Fruit fly (Drosophila melanogaster) whole organism, prepupa: Measurements from ENCODE around the gene CG10232.
A peak's percentile ranks its signal among the peaks of the same experiment; 100 is the strongest.

Experiments
- CG10631 ChIP-seq: fragments of 200-800 bp; sonication (Bioruptor generic); optimal IDR thresholded peaks from 2 replicates; lab custom pipeline; 2016; ENCODE audit warnings: missing biosample characterization, missing genetic modification characterization
- CG10669 ChIP-seq: fragments of 200-800 bp; sonication (Bioruptor generic); optimal IDR thresholded peaks from 3 replicates; lab custom pipeline; 2018; ENCODE audit warnings: missing biosample characterization, mild to moderate bottlenecking, missing genetic modification characterization, moderate library complexity
- CG11294 ChIP-seq: fragments of 200-800 bp; sonication (Bioruptor generic); IDR thresholded peaks from 2 replicates; pipeline ENCODE4 v1.3.6; 2022; ENCODE audit warnings: missing biosample characterization, missing genetic modification characterization
- CG11762 ChIP-seq: fragments of 200-800 bp; sonication (Bioruptor generic); optimal IDR thresholded peaks from 3 replicates; lab custom pipeline; 2016; ENCODE audit warnings: missing biosample characterization, missing genetic modification characterization; ENCODE audit not compliant: insufficient read depth
- CG15336 ChIP-seq: fragments of 200-800 bp; sonication (Bioruptor generic); IDR thresholded peaks from 2 replicates; pipeline ENCODE4 v1.3.6; 2022; ENCODE audit warnings: missing biosample characterization, missing genetic modification characterization
- CG3032 ChIP-seq: fragments of 200-800 bp; optimal IDR thresholded peaks from 2 replicates; lab custom pipeline; 2019; ENCODE audit warnings: missing biosample characterization, mild to moderate bottlenecking, missing genetic modification characterization, moderate library complexity
- CG31627 ChIP-seq: fragments of 200-800 bp; sonication (Bioruptor generic); optimal IDR thresholded peaks from 3 replicates; lab custom pipeline; 2016; ENCODE audit warnings: missing biosample characterization, missing genetic modification characterization
- CG32006 ChIP-seq: fragments of 200-800 bp; sonication (Bioruptor generic); optimal IDR thresholded peaks from 3 replicates; lab custom pipeline; 2017; ENCODE audit warnings: missing biosample characterization, mild to moderate bottlenecking, missing genetic modification characterization
- CG34406 ChIP-seq: fragments of 200-800 bp; sonication (Bioruptor generic); optimal IDR thresholded peaks from 3 replicates; lab custom pipeline; 2016; ENCODE audit warnings: missing biosample characterization, missing genetic modification characterization
- CG3919 ChIP-seq: fragments of 200-800 bp; sonication (Bioruptor generic); optimal IDR thresholded peaks from 3 replicates; lab custom pipeline; 2016; ENCODE audit warnings: missing biosample characterization, missing genetic modification characterization
- CG6163 ChIP-seq: fragments of 200-800 bp; sonication (Bioruptor generic); IDR thresholded peaks from 3 replicates; pipeline ENCODE4 v1.3.6; 2022; ENCODE audit warnings: missing biosample characterization, missing genetic modification characterization
- CG6792 ChIP-seq: fragments of 200-800 bp; sonication (Bioruptor generic); optimal IDR thresholded peaks from 3 replicates; lab custom pipeline; 2016; ENCODE audit warnings: missing biosample characterization, missing genetic modification characterization
- CG6854 ChIP-seq: fragments of 200-800 bp; sonication (Bioruptor generic); optimal IDR thresholded peaks from 2 replicates; lab custom pipeline; 2017; ENCODE audit warnings: missing biosample characterization, mild to moderate bottlenecking, missing genetic modification characterization
- CG7368 ChIP-seq: fragments of 200-800 bp; sonication (Bioruptor generic); optimal IDR thresholded peaks from 3 replicates; lab custom pipeline; 2016; ENCODE audit warnings: missing biosample characterization, missing genetic modification characterization
- CG8319 ChIP-seq: fragments of 200-800 bp; sonication (Bioruptor generic); optimal IDR thresholded peaks from 3 replicates; lab custom pipeline; 2016; ENCODE audit warnings: missing biosample characterization, missing genetic modification characterization
- Eip78C ChIP-seq: fragments of 200-800 bp; sonication (Bioruptor generic); peaks from one replicate; lab custom pipeline; 2016; ENCODE audit warnings: missing biosample characterization, missing genetic modification characterization
- Ets96B ChIP-seq: fragments of 200-800 bp; optimal IDR thresholded peaks from 2 replicates; lab custom pipeline; 2019; ENCODE audit warnings: missing biosample characterization, mild to moderate bottlenecking, missing genetic modification characterization, moderate library complexity
- Gug ChIP-seq: fragments of 200-800 bp; sonication (Bioruptor generic); IDR thresholded peaks from 2 replicates; pipeline ENCODE4 v1.3.6; 2022; ENCODE audit warnings: missing biosample characterization, missing genetic modification characterization
- Hr39 ChIP-seq: fragments of 200-800 bp; sonication (Bioruptor generic); optimal IDR thresholded peaks from 2 replicates; lab custom pipeline; 2016; ENCODE audit warnings: missing biosample characterization, missing genetic modification characterization
- Hr4 ChIP-seq: fragments of 200-800 bp; sonication (Bioruptor generic); optimal IDR thresholded peaks from 3 replicates; lab custom pipeline; 2016; ENCODE audit warnings: missing biosample characterization, missing genetic modification characterization
- Lpt ChIP-seq: fragments of 200-800 bp; sonication (Bioruptor generic); optimal IDR thresholded peaks from 3 replicates; lab custom pipeline; 2016; ENCODE audit warnings: missing biosample characterization, missing genetic modification characterization
- Met ChIP-seq: fragments of 200-800 bp; sonication (Bioruptor generic); optimal IDR thresholded peaks from 3 replicates; lab custom pipeline; 2016; ENCODE audit warnings: missing biosample characterization, missing genetic modification characterization
- Smox ChIP-seq: fragments of 200-800 bp; sonication (Bioruptor generic); optimal IDR thresholded peaks from 3 replicates; lab custom pipeline; 2016; ENCODE audit warnings: missing biosample characterization, missing genetic modification characterization
- Sox14 ChIP-seq: fragments of 200-800 bp; sonication (Bioruptor generic); optimal IDR thresholded peaks from 3 replicates; lab custom pipeline; 2016; ENCODE audit warnings: missing biosample characterization, missing genetic modification characterization
- achi ChIP-seq: fragments of 200-800 bp; sonication (Bioruptor generic); optimal IDR thresholded peaks from 3 replicates; lab custom pipeline; 2016; ENCODE audit warnings: missing biosample characterization, missing genetic modification characterization
- acj6 ChIP-seq: fragments of 200-800 bp; sonication (Bioruptor generic); optimal IDR thresholded peaks from 3 replicates; lab custom pipeline; 2016; ENCODE audit warnings: missing biosample characterization, missing genetic modification characterization
- cyc ChIP-seq: fragments of 200-800 bp; sonication (Bioruptor generic); optimal IDR thresholded peaks from 3 replicates; lab custom pipeline; 2016; ENCODE audit warnings: missing biosample characterization, missing genetic modification characterization
- dac ChIP-seq: fragments of 200-800 bp; sonication (Bioruptor generic); optimal IDR thresholded peaks from 2 replicates; lab custom pipeline; 2017; ENCODE audit warnings: missing biosample characterization, mild to moderate bottlenecking, missing genetic modification characterization
- dsx ChIP-seq: fragments of 200-800 bp; optimal IDR thresholded peaks from 3 replicates; lab custom pipeline; 2019; ENCODE audit warnings: missing biosample characterization, mild to moderate bottlenecking, missing genetic modification characterization, moderate library complexity; ENCODE audit not compliant: poor library complexity, severe bottlenecking
- eg ChIP-seq: fragments of 200-800 bp; sonication (Bioruptor generic); IDR thresholded peaks from 3 replicates; pipeline ENCODE4 v1.3.6; 2022; ENCODE audit warnings: missing biosample characterization, missing genetic modification characterization
- esn ChIP-seq: fragments of 200-800 bp; sonication (Bioruptor generic); optimal IDR thresholded peaks from 2 replicates; lab custom pipeline; 2016; ENCODE audit warnings: missing biosample characterization, mild to moderate bottlenecking, missing genetic modification characterization, moderate library complexity
- fd59A ChIP-seq: fragments of 200-800 bp; sonication (Bioruptor generic); optimal IDR thresholded peaks from 2 replicates; lab custom pipeline; 2017; ENCODE audit warnings: missing biosample characterization, mild to moderate bottlenecking, missing genetic modification characterization, missing genetic modification reagents
- fd85E ChIP-seq: fragments of 200-800 bp; sonication (Bioruptor generic); optimal IDR thresholded peaks from 3 replicates; lab custom pipeline; 2016; ENCODE audit warnings: missing biosample characterization, missing genetic modification characterization
- lz ChIP-seq: fragments of 200-800 bp; sonication (Bioruptor generic); optimal IDR thresholded peaks from 3 replicates; lab custom pipeline; 2016; ENCODE audit warnings: missing biosample characterization, missing genetic modification characterization
- net ChIP-seq: fragments of 200-800 bp; sonication (Bioruptor generic); optimal IDR thresholded peaks from 3 replicates; lab custom pipeline; 2016; ENCODE audit warnings: missing biosample characterization, missing genetic modification characterization
- salr ChIP-seq, 2 experiments: fragments of 200-800 bp; sonication (Bioruptor generic); optimal IDR thresholded peaks; 3 replicates each; lab custom pipeline; 2016 to 2018; ENCODE audit warnings: missing biosample characterization in 2 of 2, missing genetic modification characterization in 2 of 2, mild to moderate bottlenecking in 1 of 2
- ss ChIP-seq, 2 experiments: fragments of 200-800 bp; sonication (Bioruptor generic); optimal IDR thresholded peaks; 2 replicates in 1 of 2; 3 replicates in 1 of 2; lab custom pipeline; 2017 to 2018; ENCODE audit warnings: mild to moderate bottlenecking in 2 of 2, missing biosample characterization in 2 of 2, missing genetic modification characterization in 2 of 2, moderate library complexity in 1 of 2
- svp ChIP-seq: fragments of 200-800 bp; sonication (Bioruptor generic); peaks from one replicate; lab custom pipeline; 2016; ENCODE audit warnings: missing biosample characterization, missing genetic modification characterization
- vri ChIP-seq: fragments of 200-800 bp; sonication (Bioruptor generic); optimal IDR thresholded peaks from 3 replicates; lab custom pipeline; 2016; ENCODE audit warnings: missing biosample characterization, mild to moderate bottlenecking, missing genetic modification characterization

CG10232 gene

DNA sequence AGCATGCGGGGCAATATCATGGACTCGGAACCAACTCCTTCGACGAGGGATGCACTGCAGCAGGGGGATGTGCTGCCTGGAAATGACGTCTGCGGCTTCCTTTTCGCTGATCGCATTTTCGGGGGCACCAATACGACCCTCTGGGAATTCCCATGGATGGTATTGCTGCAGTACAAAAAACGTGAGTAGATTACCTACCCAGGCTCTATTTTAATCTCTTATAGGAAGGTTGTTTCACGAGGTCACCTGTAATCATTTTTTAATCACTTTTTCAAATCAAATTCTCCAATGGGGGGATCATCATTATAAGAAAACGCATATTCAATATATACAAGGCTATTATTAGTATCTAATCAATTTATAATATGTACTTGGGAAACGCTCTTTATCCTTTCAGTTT lies 34.5 kb downstream of the CG10232 start:
- TF ChIP-seq CG6792 (GFP tag; lab: Kevin White, UChicago): no peak
- peak; percentile 88 for TF ChIP-seq svp (GFP tag; lab: Kevin White, UChicago)

DNA sequence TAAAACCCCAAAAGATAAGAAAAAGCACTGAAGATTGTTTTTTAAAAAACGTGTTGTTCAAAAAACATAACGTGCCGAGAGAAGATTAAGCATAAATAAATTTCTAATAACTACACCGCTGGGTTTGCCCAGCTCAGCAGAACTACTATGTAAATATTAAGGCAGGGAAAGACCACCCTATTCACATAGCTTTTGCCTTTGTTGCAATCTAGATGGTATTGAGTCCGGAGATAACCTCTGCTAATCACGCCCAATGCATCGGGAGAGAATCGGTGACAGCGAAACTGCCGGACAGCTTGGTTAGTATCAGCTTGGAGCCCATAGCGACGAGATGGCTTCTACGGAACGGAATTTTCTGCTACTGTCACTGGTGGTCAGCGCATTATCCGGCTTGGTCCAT lies 35.5 kb downstream of the CG10232 start, which contains the start of gene SPE:
SPE (plus strand) TSS at position 301 of the 400 bp plus-strand sequence.
- TF ChIP-seq svp (GFP tag; lab: Kevin White, UChicago) (peak; percentile 90), CG34406 (GFP tag; lab: Kevin White, UChicago) (no peak), Eip78C (GFP tag; lab: Kevin White, UChicago) (no peak)

DNA sequence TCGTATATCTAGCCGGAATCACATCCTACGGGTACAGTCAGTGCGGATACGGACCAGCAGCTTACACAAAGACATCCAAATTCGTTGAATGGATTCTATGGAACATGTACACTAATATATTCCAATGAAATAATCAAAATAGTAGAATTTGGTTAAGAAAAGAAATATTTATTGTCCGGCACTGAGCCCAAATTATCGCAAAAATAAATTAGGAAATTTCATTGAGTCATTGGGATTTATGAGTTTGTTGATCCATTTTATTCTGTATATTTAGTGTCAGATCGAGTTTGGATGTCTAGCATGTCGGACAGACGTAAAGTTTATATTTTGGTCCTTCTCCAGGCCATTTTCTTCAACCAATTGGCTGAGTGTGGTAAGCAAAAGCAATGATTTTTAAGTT lies 37.7 kb downstream of the CG10232 start, which contains the start of gene CG18754:
CG18754 (plus strand) TSS at position 301 of the 400 bp plus-strand sequence.
- TF ChIP-seq svp (GFP tag; lab: Kevin White, UChicago): peak; percentile 43
- no peak for TF ChIP-seq CG31627
- TF ChIP-seq Met (GFP tag; lab: Kevin White, UChicago): no peak
- TF ChIP-seq, all 60 proteins: peak for 1

DNA sequence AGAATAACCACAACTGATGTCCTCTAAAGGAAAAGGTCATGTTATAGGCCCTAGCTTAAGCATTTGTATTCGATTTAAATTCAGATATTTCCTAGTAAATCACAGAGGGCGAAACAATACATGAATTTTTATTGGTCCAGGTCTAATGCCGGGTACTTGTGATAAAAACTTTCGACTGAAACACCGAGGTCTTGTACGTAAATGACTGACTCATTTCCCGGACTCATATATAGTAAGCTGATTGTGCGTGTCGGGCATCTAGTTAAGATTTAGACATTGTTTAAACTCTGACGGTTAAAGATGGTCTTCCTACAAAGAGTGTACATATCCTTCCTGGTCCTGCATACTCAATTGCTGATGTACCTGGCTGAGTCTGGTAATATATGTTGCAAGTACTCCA lies 39.2 kb downstream of the CG10232 start, which contains the start of gene CG16710:
CG16710 (plus strand) TSS at position 301 of the 400 bp plus-strand sequence.
- TF ChIP-seq Smox (GFP tag; lab: Kevin White, UChicago) (no peak), Ets96B (no peak), dac (GFP tag; lab: Kevin White, UChicago) (no peak), net (GFP tag; lab: Kevin White, UChicago) (no peak), Hr4 (GFP tag; lab: Kevin White, UChicago) (no peak), CG3919 (no peak), ss (GFP tag; optimal IDR thresholded peaks at IDR 0.05; lab: Kevin White, UChicago) (no peak), CG6854 (GFP tag; lab: Kevin White, UChicago) (no peak), CG7368 (GFP tag; lab: Kevin White, UChicago) (no peak), CG10631 (no peak), CG31627 (no peak)
- TF ChIP-seq, all 60 proteins: peak for 0

DNA sequence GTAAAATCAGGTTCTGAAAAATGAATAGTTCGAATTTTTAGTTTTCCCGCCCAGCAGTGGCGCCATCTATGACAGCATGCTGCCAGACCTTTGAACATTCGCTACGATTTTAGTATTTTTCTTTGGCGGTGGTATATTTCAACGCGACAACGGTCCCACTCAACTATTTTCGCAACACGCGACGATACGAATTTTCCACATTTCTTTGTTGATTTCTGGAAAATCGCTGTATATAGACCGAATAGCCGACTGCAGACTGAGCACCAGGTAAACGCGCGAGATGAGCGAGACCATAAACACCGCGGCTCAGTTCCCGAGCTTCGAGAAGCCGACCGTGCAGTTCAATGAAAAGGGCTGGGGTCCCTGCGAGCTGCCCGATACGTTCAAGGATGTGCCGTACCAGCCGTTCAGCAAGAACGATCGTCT lies 41.5 kb downstream of the CG10232 start, which contains the start of gene eIF3d1:
eIF3d1 (plus strand) TSS at position 129 of the 426 bp plus-strand sequence.
- TF ChIP-seq svp (GFP tag; lab: Kevin White, UChicago): peak; percentile 60
- peak; percentile 29 for TF ChIP-seq CG31627
- peak; percentile 11 for TF ChIP-seq esn
- TF ChIP-seq fd59A (GFP tag; lab: Kevin White, UChicago): no peak
- no peak for TF ChIP-seq vri
- peak; percentile 46 for TF ChIP-seq Eip78C (GFP tag; lab: Kevin White, UChicago)
- no peak for TF ChIP-seq eg (GFP tag; lab: Robert Waterston, UW)
- peak; percentile 83 for TF ChIP-seq Sox14 (GFP tag; lab: Kevin White, UChicago)
- peak; percentile 33 for TF ChIP-seq cyc (GFP tag; lab: Kevin White, UChicago)

DNA sequence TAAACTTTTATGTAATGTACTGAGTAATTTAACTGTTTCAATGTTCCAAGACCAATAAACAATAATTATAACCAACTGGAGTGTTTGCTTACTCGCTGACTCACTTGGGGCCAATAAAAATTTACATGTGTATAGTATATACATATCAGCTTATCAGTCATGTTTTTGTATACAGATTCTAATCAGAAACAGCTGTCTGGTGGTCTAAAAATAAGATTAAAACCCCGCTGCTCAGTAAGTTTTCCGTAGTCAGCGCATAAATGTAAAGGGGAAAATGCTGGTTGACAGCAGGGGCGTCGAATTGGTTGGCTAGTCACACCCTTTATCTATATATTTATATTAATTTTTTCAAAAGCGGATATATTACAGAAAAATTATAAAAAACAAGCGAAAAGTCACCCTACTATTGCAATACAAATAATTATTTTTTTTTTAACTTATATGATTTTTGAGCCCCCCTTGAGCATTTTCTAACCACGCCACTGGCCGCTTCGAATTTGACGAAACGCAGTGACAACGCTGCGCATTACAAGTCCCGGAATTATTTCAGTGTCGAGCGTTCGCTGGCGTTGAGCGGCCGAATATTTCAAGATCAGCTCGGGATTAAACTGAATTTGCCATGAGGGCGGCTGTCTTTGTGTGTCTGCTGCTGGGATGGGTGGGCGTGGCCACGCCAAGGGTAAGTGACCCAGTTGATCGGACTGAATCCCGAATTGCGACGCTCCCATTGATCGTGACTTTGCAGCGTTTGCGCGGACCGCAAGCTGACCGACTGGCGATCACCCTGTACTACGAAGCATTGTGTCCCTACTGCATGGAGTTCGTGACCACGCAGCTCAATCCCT lies 42.9 kb downstream of the CG10232 start, which contains the start of gene GILT2:
GILT2 (plus strand) TSS at position 547 of the 845 bp plus-strand sequence.
- TF ChIP-seq fd85E (GFP tag; lab: Kevin White, UChicago): no peak
- peak; percentile 59 for TF ChIP-seq dsx
- no peak for TF ChIP-seq CG10669 (GFP tag; lab: Kevin White, UChicago)
- peak; percentile 61 for TF ChIP-seq CG3032 (tag; lab: Kevin White, UChicago)
- no peak for TF ChIP-seq salr (GFP tag; optimal IDR thresholded peaks at IDR 0.05; lab: Kevin White, UChicago)
- TF ChIP-seq CG32006: peak; percentile 74
- peak; percentile 70 for TF ChIP-seq CG10631
- TF ChIP-seq acj6 (GFP tag; lab: Kevin White, UChicago): peak; percentile 71
- peak; percentile 83 for TF ChIP-seq lz (GFP tag; lab: Kevin White, UChicago)
- peak; percentile 91 for TF ChIP-seq esn
- peak; percentile 80 for TF ChIP-seq Hr39 (GFP tag; lab: Kevin White, UChicago)
- peak; percentile 78 for TF ChIP-seq achi (GFP tag; lab: Kevin White, UChicago)
- TF ChIP-seq CG11762 (GFP tag; lab: Kevin White, UChicago): peak; percentile 43
- peak; percentile 82 for TF ChIP-seq CG3919
- TF ChIP-seq CG8319 (GFP tag; lab: Kevin White, UChicago): peak; percentile 70
- TF ChIP-seq CG6792 (GFP tag; lab: Kevin White, UChicago): peak; percentile 83
- TF ChIP-seq fd59A (GFP tag; lab: Kevin White, UChicago): peak; percentile 46
- no peak for TF ChIP-seq CG11294
- TF ChIP-seq CG6163 (GFP tag; lab: Robert Waterston, UW): peak; percentile 88
- TF ChIP-seq CG15336: peak; percentile 80
- TF ChIP-seq Gug (GFP tag; lab: Robert Waterston, UW): peak; percentile 29; the same call in 1 of the 2 replicates
- peak; percentile 42 for TF ChIP-seq Lpt (GFP tag; lab: Kevin White, UChicago)
- no peak for TF ChIP-seq net (GFP tag; lab: Kevin White, UChicago)
